Worm (Caenorhabditis elegans): Measurements from ENCODE around the gene rbd-1.

ce11 chrIV:12715947-12716382 lies 8.8 kb upstream of the rbd-1 start:
- TF ChIP-seq pax-1 (tag; optimal IDR thresholded peaks at IDR 0.05) (no peak), ceh-45 (GFP tag; IDR thresholded peaks at IDR 0.05) (no peak)

Measured in whole organism, late embryonic.